Worm (Caenorhabditis elegans) whole organism, L4/young adult: ENCODE data around the gene F32A5.8.

Experiments used
- W03F9.2 ChIP-seq: fragments of 150-350 bp; optimal IDR thresholded peaks from 2 replicates; lab custom pipeline; 2014; ENCODE audit warnings: missing biosample characterization, missing genetic modification characterization
- dao-5 ChIP-seq: sonication (generic microtip); optimal IDR thresholded peaks from 2 replicates; lab custom pipeline; 2016; ENCODE audit warnings: missing genotype, missing genetic modification characterization, moderate library complexity, missing compliant biosample characterization
- him-1 ChIP-seq: sonication (generic microtip); optimal IDR thresholded peaks from 2 replicates; lab custom pipeline; 2016; ENCODE audit warnings: missing genotype, missing genetic modification reagents, missing genetic modification characterization, missing compliant biosample characterization

The F32A5.8 gene

ce11 chrII:7255614-7256162, at the start of gene F32A5.8:
TSS of gene F32A5.8 (plus strand) at chrII:7256112.
- TF ChIP-seq him-1 (tag; lab: Kevin White, UChicago) (no peak), W03F9.2 (tag; lab: Kevin White, UChicago) (no peak), dao-5 (no peak)

DNA sequence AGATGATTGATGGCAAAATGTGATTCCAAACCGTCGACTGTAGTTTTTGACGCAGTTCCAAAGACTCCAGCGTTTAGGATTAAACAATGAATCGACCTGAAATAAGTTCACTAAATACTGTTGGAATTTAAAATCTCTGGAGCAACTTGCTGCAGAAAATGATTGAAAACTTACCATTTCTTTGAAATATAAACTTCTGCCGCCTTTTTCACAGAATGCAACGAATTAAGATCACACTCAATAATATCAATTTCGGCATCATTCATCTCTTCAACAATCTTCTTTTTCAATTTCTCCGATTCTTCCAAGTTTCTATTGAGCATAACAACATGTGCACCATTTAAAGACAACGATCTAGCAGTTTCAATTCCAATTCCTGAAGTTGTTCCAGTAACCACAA, 48.3 kb upstream of the F32A5.8 start:
- TF ChIP-seq dao-5: no peak
- no peak for TF ChIP-seq W03F9.2 (tag; lab: Kevin White, UChicago)
- no peak for TF ChIP-seq him-1 (tag; lab: Kevin White, UChicago)

DNA sequence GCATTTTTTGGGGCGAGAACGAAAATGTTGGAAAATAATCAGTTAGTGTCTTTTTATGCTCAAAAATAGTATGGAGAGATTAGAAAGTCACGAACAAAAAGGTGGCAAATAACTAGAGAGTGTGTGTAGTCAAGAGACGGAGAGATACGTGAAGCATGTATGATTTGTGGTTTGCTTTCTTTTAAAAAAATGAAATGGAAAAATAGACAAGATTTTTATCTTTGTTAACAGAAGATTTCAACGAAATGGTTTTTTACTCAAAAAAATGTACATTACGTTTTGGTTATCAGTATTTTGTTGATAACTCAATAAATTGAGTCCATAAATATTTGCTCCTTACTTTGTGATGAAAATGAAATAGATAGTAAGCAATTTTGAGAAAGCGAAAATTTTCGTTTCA, 47.7 kb upstream of the F32A5.8 start, which contains the start of gene dhs-7:
Gene dhs-7 (minus strand): TSS at position 277 of the 400 bp plus-strand sequence.
- TF ChIP-seq him-1 (tag; lab: Kevin White, UChicago): no peak
- TF ChIP-seq dao-5: no peak
- TF ChIP-seq W03F9.2 (tag; lab: Kevin White, UChicago): no peak

DNA sequence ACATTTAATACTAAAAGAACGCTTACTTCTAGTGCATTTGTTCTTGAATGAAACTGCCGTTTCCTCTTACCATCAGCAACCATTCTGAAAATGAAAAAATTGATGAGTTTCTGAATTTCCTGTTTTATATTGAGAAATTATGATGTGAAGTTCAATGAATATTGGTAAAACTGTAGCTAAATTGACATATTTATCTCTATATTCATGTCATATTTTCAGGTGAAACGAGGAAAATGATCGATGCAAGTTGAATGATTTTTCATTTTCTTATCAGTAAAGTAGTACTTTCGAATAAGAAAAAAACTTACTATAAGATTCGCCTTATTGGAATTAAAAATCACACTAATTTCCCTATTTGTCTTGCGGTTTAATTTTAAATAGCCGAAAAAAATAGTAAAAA, 45.7 kb upstream of the F32A5.8 start, which contains the start of gene E04F6.15:
Gene E04F6.15 (minus strand): TSS at position 101 of the 400 bp plus-strand sequence.
- TF ChIP-seq W03F9.2 (tag; lab: Kevin White, UChicago) (no peak), him-1 (tag; lab: Kevin White, UChicago) (no peak), dao-5 (no peak)

- no peak for TF ChIP-seq dao-5
- no peak for TF ChIP-seq W03F9.2 (tag; lab: Kevin White, UChicago)
- TF ChIP-seq him-1 (tag; lab: Kevin White, UChicago): no peak
Measured at ce11 chrII:7211280-7211679, 44.6 kb upstream of the F32A5.8 start, which contains the start of gene E04F6.8. TSS of gene E04F6.8 (minus strand) at chrII:7211380.

DNA sequence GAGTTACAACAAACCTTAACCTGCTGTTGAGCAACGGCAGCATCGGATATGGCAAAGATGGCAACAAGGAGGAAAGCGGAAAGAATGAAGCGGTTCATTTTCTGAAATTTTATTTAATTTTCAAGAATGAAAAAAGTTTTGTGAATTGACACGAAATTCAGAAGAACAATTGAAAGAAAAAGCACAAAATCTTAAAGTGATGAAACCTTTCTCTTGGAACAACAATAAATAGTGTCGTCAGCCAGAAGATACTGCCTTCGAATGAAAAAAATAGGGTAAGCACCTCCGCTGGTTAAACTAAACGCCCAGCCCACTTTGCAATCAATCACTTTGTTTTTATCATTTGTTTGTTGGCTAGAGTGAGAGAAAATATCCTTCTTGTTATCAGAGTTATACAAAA, 43.9 kb upstream of the F32A5.8 start, which contains the start of gene E04F6.9:
Gene E04F6.9 (minus strand): TSS at position 101 of the 400 bp plus-strand sequence.
- no peak for TF ChIP-seq dao-5
- TF ChIP-seq him-1 (tag; lab: Kevin White, UChicago): no peak
- no peak for TF ChIP-seq W03F9.2 (tag; lab: Kevin White, UChicago)

DNA sequence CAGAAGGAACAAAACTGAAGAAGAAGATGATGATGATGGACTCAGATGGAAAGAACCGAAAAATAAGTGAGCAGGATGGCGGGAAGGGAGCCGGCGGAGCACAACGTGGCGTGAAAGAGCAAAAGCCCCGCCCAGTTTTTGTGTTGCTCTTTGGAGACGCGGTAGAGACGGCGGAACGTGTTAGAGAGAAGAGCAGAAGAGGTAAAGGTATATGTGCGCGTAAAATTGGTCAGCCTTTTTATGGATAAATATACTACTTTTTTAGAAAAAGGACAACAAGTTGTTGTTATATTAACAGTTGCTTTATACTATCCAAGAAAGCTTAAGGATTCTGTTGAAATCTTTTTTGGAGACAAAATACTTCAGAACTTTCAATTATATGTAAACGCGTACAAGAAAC, 38.9 kb upstream of the F32A5.8 start, which contains the start of gene E04F6.10:
Gene E04F6.10 (minus strand): TSS at position 101 of the 400 bp plus-strand sequence.
- no peak for TF ChIP-seq dao-5
- TF ChIP-seq him-1 (tag; lab: Kevin White, UChicago): no peak

- no peak for TF ChIP-seq dao-5
- TF ChIP-seq him-1 (tag; lab: Kevin White, UChicago): no peak
- TF ChIP-seq W03F9.2 (tag; lab: Kevin White, UChicago): no peak
Measured at ce11 chrII:7224074-7224473, 31.8 kb upstream of the F32A5.8 start.

DNA sequence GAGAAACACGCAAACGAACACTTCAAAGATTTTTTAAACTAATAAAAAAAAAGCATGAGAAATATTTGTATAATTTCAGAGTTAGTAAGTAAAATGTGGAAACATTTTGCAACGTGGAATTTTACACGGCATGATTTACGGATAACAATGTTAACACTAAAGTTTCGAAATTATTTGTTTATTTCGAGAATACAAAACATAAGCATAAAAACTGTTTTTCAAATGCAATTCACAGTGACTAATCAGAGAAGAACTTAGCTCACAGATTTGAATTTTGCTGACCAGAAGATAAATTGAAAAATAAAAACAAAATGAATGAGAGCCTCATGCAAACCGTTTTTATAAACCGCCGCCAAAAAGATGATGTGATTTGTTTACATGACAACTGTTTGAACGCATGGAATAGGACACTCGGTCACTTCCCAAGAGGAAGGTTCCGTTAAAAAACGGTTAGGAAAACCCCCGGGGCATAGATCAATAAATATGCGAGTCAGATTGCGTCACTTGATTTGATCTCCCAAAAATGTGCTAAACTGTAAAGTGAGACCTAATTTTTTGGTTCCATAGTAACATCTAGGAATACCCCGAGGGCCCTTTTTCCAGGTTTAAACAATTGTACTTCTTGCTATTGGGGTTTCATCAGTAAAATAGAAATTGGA, 29.9 kb upstream of the F32A5.8 start, which contains the start of gene clh-3:
Gene clh-3 (minus strand): TSS at position 51 of the 659 bp plus-strand sequence.
- TF ChIP-seq dao-5: no peak
- TF ChIP-seq W03F9.2 (tag; lab: Kevin White, UChicago): no peak
- TF ChIP-seq him-1 (tag; lab: Kevin White, UChicago): no peak

DNA sequence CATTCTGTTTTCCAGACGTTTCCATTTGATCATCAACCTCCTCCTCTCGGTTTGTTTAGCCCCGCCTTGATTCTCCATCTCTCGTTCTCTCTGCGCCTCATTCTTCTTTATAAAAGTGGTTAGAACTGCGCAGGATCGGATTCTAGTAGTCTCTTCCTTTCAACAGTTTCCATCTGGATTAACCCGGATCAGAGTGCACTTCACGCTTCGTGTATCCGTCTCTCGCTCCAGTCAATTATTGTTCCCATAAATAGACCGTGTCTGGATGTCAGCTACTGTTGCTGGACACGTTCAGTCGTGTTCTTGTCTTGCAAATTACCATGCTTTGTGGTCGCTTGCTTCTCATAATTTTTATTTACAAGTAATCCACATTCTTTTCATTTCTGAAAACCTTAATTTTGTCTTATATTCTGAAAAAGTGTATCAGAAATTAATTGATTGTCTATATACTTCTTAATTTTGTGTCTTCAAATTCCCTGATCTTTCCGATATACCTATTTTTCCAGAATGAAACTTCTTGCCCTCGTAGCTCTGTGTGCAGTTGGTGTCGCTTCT, 27.2 kb upstream of the F32A5.8 start, which contains the start of gene F32A5.4:
Gene F32A5.4 (plus strand): TSS at position 505 of the 555 bp plus-strand sequence.
- no peak for TF ChIP-seq him-1 (tag; lab: Kevin White, UChicago)
- TF ChIP-seq dao-5: no peak
- no peak for TF ChIP-seq W03F9.2 (tag; lab: Kevin White, UChicago)

ce11 chrII:7230684-7231083, 25.2 kb upstream of the F32A5.8 start:
- TF ChIP-seq W03F9.2 (tag; lab: Kevin White, UChicago) (no peak), dao-5 (no peak), him-1 (tag; lab: Kevin White, UChicago) (no peak)

DNA sequence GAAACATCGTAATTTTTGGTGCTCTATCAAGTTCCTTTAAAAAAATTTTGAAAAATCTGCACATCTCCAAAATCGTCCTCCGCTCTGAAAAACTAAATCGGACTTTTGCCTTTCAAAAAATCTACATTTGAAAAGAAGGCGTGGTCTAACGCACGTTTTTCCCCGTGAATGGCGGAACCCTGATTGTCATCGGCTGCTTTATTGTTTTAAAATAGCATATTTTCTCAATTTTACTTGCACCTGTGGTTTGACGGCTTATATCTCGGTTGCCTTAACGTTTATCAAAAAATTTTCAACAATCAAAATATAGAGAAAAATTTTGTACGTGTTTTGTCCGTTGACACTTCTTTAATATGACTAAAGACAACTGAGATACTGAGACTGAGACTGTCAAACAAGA, 24.0 kb upstream of the F32A5.8 start:
- TF ChIP-seq dao-5: no peak
- TF ChIP-seq him-1 (tag; lab: Kevin White, UChicago): no peak
- TF ChIP-seq W03F9.2 (tag; lab: Kevin White, UChicago): no peak

DNA sequence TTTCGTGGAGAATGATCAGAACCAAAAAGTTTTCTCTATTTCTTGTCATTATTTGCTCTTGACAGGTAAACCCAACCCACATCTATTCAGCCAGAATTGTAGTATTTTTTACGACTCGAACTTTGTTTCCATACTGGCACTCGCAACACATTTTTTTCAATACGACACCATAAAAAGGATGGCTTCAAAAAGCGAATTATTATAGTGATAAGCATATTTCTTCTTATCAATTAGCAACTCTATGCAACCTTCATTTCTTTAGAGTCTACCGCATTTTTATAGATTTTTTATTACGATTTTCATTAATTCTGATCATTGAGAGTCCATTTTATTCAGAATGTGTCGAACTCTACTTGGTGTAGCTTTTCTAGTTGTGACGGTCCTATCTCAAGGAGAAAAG, 23.4 kb upstream of the F32A5.8 start, which contains the start of gene ctsa-3.1:
Gene ctsa-3.1 (plus strand): TSS at position 337 of the 400 bp plus-strand sequence.
- TF ChIP-seq dao-5 (no peak), him-1 (tag; lab: Kevin White, UChicago) (no peak), W03F9.2 (tag; lab: Kevin White, UChicago) (no peak)

DNA sequence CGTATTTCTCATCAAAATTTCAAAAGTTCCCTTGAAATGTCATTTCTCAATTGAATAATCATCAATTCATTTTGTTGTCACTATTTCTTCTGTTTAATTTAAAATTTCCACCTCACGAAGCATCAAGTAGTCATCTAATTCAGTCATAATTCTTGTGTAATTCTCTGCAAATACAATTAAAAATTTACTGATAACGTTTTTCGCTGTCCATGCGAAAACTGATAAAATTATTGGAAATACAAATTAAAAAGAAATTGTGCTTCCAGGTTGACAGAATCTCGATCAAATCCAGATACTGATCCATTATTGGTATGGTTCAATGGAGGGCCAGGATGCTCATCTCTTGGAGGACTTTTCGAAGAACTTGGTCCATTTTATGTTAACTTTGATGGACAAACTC, 22.6 kb upstream of the F32A5.8 start:
- no peak for TF ChIP-seq W03F9.2 (tag; lab: Kevin White, UChicago)
- TF ChIP-seq dao-5: no peak
- TF ChIP-seq him-1 (tag; lab: Kevin White, UChicago): no peak
